Worm (Caenorhabditis elegans) whole organism, L3 larva: ENCODE measurements around the gene T10H4.13.

Source experiments
- aly-2 ChIP-seq: fragments of 150-350 bp; optimal IDR thresholded peaks from 2 replicates; lab custom pipeline; 2014; ENCODE audit warnings: missing biosample characterization, missing genetic modification characterization
- elt-2 ChIP-seq: sonication (generic microtip); optimal IDR thresholded peaks from 2 replicates; lab custom pipeline; 2016; ENCODE audit warnings: missing genetic modification reagents, mild to moderate bottlenecking, missing genetic modification characterization, missing compliant biosample characterization
- fos-1 ChIP-seq: fragments of 150-350 bp; optimal IDR thresholded peaks from 2 replicates; lab custom pipeline; 2014; ENCODE audit warnings: missing biosample characterization, missing genetic modification characterization
- nhr-11 ChIP-seq: fragments of 150-350 bp; optimal IDR thresholded peaks from 2 replicates; lab custom pipeline; 2014; ENCODE audit warnings: missing biosample characterization, missing genetic modification characterization
- nhr-12 ChIP-seq: fragments of 150-350 bp; optimal IDR thresholded peaks from 2 replicates; lab custom pipeline; 2014; ENCODE audit warnings: missing biosample characterization, missing genetic modification characterization
- nhr-237 ChIP-seq: fragments of 150-350 bp; optimal IDR thresholded peaks from 2 replicates; lab custom pipeline; 2014; ENCODE audit warnings: missing biosample characterization, missing genetic modification characterization
- nhr-28 ChIP-seq: fragments of 150-350 bp; optimal IDR thresholded peaks from 2 replicates; lab custom pipeline; 2014; ENCODE audit warnings: missing biosample characterization, missing genetic modification characterization
- nhr-76 ChIP-seq: fragments of 150-350 bp; sonication (generic microtip); optimal IDR thresholded peaks from 5 replicates; lab custom pipeline; 2014; ENCODE audit warnings: missing biosample characterization, missing genetic modification characterization
- snpc-4 ChIP-seq: fragments of 150-350 bp; optimal IDR thresholded peaks from 2 replicates; lab custom pipeline; 2014; ENCODE audit warnings: missing biosample characterization, missing genetic modification characterization
- unc-39 ChIP-seq: sonication (generic microtip); optimal IDR thresholded peaks from 4 replicates; lab custom pipeline; 2017; ENCODE audit warnings: missing biosample characterization, missing genetic modification characterization
- ztf-4 ChIP-seq: fragments of 150-350 bp; optimal IDR thresholded peaks from 2 replicates; lab custom pipeline; 2014; ENCODE audit warnings: missing biosample characterization, missing genetic modification characterization

- TF ChIP-seq aly-2 (no peak), ztf-4 (tag; lab: Kevin White, UChicago) (no peak), nhr-76 (tag; lab: Kevin White, UChicago) (no peak), snpc-4 (no peak), nhr-11 (tag; lab: Kevin White, UChicago) (no peak), nhr-28 (tag; lab: Kevin White, UChicago) (no peak), fos-1 (tag; lab: Kevin White, UChicago) (no peak), unc-39 (tag; lab: Kevin White, UChicago) (no peak), nhr-237 (no peak), nhr-12 (tag; lab: Kevin White, UChicago) (no peak), elt-2 (tag; lab: Kevin White, UChicago) (no peak)
These were observed 5.0 kb upstream of the T10H4.13 start, which contains the start of gene T10H4.4 for ce11 chrV:15272263-15272662.
